Worm (Caenorhabditis elegans): ENCODE data around the gene F33G12.7.

The F33G12.7 gene

ce11 chrII:5021518-5021917, 19.0 kb downstream of the F33G12.7 start:
- TF ChIP-seq hmg-4 (GFP tag; optimal IDR thresholded peaks at IDR 0.05) = no peak
- no peak for TF ChIP-seq hmbx-1 (tag; optimal IDR thresholded peaks at IDR 0.05)
- no peak for TF ChIP-seq ceh-36 (tag; optimal IDR thresholded peaks at IDR 0.05)
- no peak for TF ChIP-seq ama-1 (optimal IDR thresholded peaks at IDR 0.05)
- no peak for TF ChIP-seq hnd-1 (tag; optimal IDR thresholded peaks at IDR 0.05)
- no peak for TF ChIP-seq aly-1 (tag; optimal IDR thresholded peaks at IDR 0.05)
- no peak for TF ChIP-seq tra-4 (tag; optimal IDR thresholded peaks at IDR 0.05)
- TF ChIP-seq tbx-11 (GFP tag; IDR thresholded peaks at IDR 0.05) = no peak

DNA sequence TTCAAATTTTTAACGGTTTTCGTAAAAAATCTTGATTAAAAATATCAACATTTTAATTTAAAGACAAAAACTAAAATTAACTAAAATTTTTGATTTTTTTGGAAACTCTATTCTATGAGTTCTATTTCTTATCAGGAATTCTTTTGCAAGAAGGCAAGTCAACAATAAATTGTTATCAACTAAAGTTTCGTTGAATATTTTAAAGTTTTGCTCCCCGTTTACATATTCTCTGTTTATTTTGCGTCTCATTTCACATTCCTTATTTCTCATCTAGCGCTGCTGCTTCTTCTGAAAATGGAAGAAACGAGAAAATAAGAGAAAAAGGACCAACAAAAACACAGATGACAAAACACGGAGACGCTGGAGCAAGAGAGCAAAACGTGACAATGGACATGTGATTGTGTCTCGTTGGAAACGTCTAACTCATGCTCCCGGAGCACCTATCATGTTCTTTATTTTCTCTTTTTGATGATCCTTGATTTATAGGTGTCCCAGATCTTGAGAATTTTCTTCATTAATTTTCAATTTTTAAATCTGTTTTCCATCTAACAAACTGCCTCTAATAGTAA, 19.9 kb downstream of the F33G12.7 start:
- TF ChIP-seq pes-1 (GFP tag; IDR thresholded peaks at IDR 0.05) (no peak), flt-1 (GFP tag; IDR thresholded peaks at IDR 0.05) (no peak), hnd-1 (tag; optimal IDR thresholded peaks at IDR 0.05) (no peak), scrt-1 (GFP tag; IDR thresholded peaks at IDR 0.05) (no peak), ets-7 (tag; optimal IDR thresholded peaks at IDR 0.05) (no peak), aly-1 (tag; optimal IDR thresholded peaks at IDR 0.05) (no peak), tbx-11 (GFP tag; IDR thresholded peaks at IDR 0.05) (no peak), ceh-13 (GFP tag; optimal IDR thresholded peaks at IDR 0.05) (no peak), B0310.2 (tag; optimal IDR thresholded peaks at IDR 0.05) (no peak), F13C5.2 (tag; optimal IDR thresholded peaks at IDR 0.05) (no peak), hmg-4 (GFP tag; optimal IDR thresholded peaks at IDR 0.05) (no peak), ceh-36 (tag; optimal IDR thresholded peaks at IDR 0.05) (no peak), sea-1 (GFP tag; conservative IDR thresholded peaks at IDR 0.05) (no peak), tbx-37 (GFP tag; conservative IDR thresholded peaks at IDR 0.05) (no peak)

ce11 chrII:5019389-5020108, 20.9 kb downstream of the F33G12.7 start:
- TF ChIP-seq hnd-1 (tag; optimal IDR thresholded peaks at IDR 0.05) (no peak), tra-4 (tag; optimal IDR thresholded peaks at IDR 0.05) (no peak), flt-1 (GFP tag; IDR thresholded peaks at IDR 0.05) (no peak), hmg-4 (GFP tag; optimal IDR thresholded peaks at IDR 0.05) (no peak), ama-1 (optimal IDR thresholded peaks at IDR 0.05) (no peak), pes-1 (GFP tag; IDR thresholded peaks at IDR 0.05) (no peak), tbx-37 (GFP tag; conservative IDR thresholded peaks at IDR 0.05) (no peak), aly-1 (tag; optimal IDR thresholded peaks at IDR 0.05) (no peak), F13C5.2 (tag; optimal IDR thresholded peaks at IDR 0.05) (no peak), ceh-36 (tag; optimal IDR thresholded peaks at IDR 0.05) (no peak), scrt-1 (GFP tag; IDR thresholded peaks at IDR 0.05) (no peak), B0310.2 (tag; optimal IDR thresholded peaks at IDR 0.05) (no peak), tbx-11 (GFP tag; IDR thresholded peaks at IDR 0.05) (no peak), ceh-13 (GFP tag; optimal IDR thresholded peaks at IDR 0.05) (no peak)

- TF ChIP-seq hmg-4 (GFP tag; optimal IDR thresholded peaks at IDR 0.05) (no peak), F13C5.2 (tag; optimal IDR thresholded peaks at IDR 0.05) (no peak)
Measured at ce11 chrII:5018578-5018977, 21.9 kb downstream of the F33G12.7 start.

ce11 chrII:5016977-5017585, 23.4 kb downstream of the F33G12.7 start:
- TF ChIP-seq flt-1 (GFP tag; IDR thresholded peaks at IDR 0.05) = no peak
- TF ChIP-seq hmg-4 (GFP tag; optimal IDR thresholded peaks at IDR 0.05) = peak; percentile 46
- peak; percentile 42 for TF ChIP-seq aly-1 (tag; optimal IDR thresholded peaks at IDR 0.05)
- TF ChIP-seq ets-7 (tag; optimal IDR thresholded peaks at IDR 0.05) = no peak
- TF ChIP-seq ceh-36 (tag; optimal IDR thresholded peaks at IDR 0.05) = no peak

DNA sequence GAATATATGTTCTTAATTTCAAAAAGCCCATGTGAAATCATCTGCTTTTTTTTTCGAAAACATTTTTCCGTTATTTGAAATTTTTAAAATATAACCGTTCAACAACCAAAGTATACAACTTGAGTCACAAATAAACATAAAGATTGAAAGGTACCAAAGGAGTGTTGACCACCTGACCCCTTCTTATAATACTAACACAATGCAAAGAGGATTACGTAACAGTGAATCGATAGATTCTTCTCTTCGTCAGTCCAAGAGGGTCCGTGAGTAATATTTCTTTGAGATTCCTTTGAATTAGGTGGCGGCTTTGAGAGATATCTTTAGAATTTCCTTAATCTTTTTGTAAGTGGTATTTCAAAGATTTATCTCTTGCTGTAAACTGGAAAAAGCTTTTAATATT, 24.3 kb downstream of the F33G12.7 start:
- TF ChIP-seq tra-4 (tag; optimal IDR thresholded peaks at IDR 0.05) = no peak
- TF ChIP-seq hmg-4 (GFP tag; optimal IDR thresholded peaks at IDR 0.05) = no peak
- TF ChIP-seq ceh-36 (tag; optimal IDR thresholded peaks at IDR 0.05) = no peak
- no peak for TF ChIP-seq tbx-37 (GFP tag; conservative IDR thresholded peaks at IDR 0.05)
- TF ChIP-seq ama-1 (optimal IDR thresholded peaks at IDR 0.05) = no peak
- TF ChIP-seq B0310.2 (tag; optimal IDR thresholded peaks at IDR 0.05) = no peak
- TF ChIP-seq scrt-1 (GFP tag; IDR thresholded peaks at IDR 0.05) = no peak
- TF ChIP-seq tbx-11 (GFP tag; IDR thresholded peaks at IDR 0.05) = no peak
- TF ChIP-seq hmbx-1 (tag; optimal IDR thresholded peaks at IDR 0.05) = no peak
- TF ChIP-seq sea-1 (GFP tag; conservative IDR thresholded peaks at IDR 0.05) = no peak
- no peak for TF ChIP-seq aly-1 (tag; optimal IDR thresholded peaks at IDR 0.05)
- no peak for TF ChIP-seq ets-7 (tag; optimal IDR thresholded peaks at IDR 0.05)

ce11 chrII:5014399-5014798, 26.1 kb downstream of the F33G12.7 start, which contains the start of gene F59A6.2:
F59A6.2 (plus strand) TSS chrII:5014699.
- no peak for TF ChIP-seq hmg-4 (GFP tag; optimal IDR thresholded peaks at IDR 0.05)
- TF ChIP-seq hmbx-1 (tag; optimal IDR thresholded peaks at IDR 0.05) = no peak
- TF ChIP-seq hnd-1 (tag; optimal IDR thresholded peaks at IDR 0.05) = no peak
- TF ChIP-seq pes-1 (GFP tag; IDR thresholded peaks at IDR 0.05) = no peak
- no peak for TF ChIP-seq tbx-11 (GFP tag; IDR thresholded peaks at IDR 0.05)
- no peak for TF ChIP-seq ceh-13 (GFP tag; optimal IDR thresholded peaks at IDR 0.05)
- no peak for TF ChIP-seq ets-7 (tag; optimal IDR thresholded peaks at IDR 0.05)
- TF ChIP-seq B0310.2 (tag; optimal IDR thresholded peaks at IDR 0.05) = no peak
- no peak for TF ChIP-seq ceh-36 (tag; optimal IDR thresholded peaks at IDR 0.05)
- no peak for TF ChIP-seq ama-1 (optimal IDR thresholded peaks at IDR 0.05)
- no peak for TF ChIP-seq tbx-37 (GFP tag; conservative IDR thresholded peaks at IDR 0.05)
- no peak for TF ChIP-seq flt-1 (GFP tag; IDR thresholded peaks at IDR 0.05)
- TF ChIP-seq sea-1 (GFP tag; conservative IDR thresholded peaks at IDR 0.05) = no peak
- no peak for TF ChIP-seq scrt-1 (GFP tag; IDR thresholded peaks at IDR 0.05)
- TF ChIP-seq F13C5.2 (tag; optimal IDR thresholded peaks at IDR 0.05) = no peak
- no peak for TF ChIP-seq tra-4 (tag; optimal IDR thresholded peaks at IDR 0.05)
- TF ChIP-seq aly-1 (tag; optimal IDR thresholded peaks at IDR 0.05) = no peak

Measured in whole organism, early embryonic.